Fruit fly (Drosophila melanogaster): ENCODE measurements around the gene MESR3.

DNA sequence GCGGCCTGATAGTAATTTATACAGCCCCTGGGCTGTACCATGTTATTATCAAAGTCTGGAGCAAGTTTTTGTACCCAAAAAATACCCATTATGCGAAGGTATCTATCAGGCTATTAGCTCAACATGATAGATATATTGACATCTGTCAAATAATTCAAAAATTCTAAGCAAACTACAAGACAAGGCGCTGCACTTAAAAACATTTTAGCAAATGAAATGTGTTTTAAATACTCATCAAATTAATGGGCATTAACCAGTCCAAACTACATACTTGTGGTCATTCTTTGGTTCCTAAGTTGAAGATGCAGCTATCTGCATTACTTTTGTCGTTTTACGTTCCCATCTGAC lies 36.2 kb downstream of the MESR3 start:
- TF ChIP-seq lola (GFP tag; optimal IDR thresholded peaks at IDR 0.05), result no peak
- TF ChIP-seq fru (GFP tag; optimal IDR thresholded peaks at IDR 0.05), result peak; percentile 93
- peak; percentile 97 for TF ChIP-seq h (GFP tag; optimal IDR thresholded peaks at IDR 0.05)
- peak; percentile 80 for TF ChIP-seq Sp1 (GFP tag; optimal IDR thresholded peaks at IDR 0.05)
- peak; percentile 92 for TF ChIP-seq ey (GFP tag; optimal IDR thresholded peaks at IDR 0.05)
- no peak for TF ChIP-seq Dif (GFP tag; optimal IDR thresholded peaks at IDR 0.05; ENCODE audit: partially characterized antibody)
- TF ChIP-seq CrebA (GFP tag; optimal IDR thresholded peaks at IDR 0.05; ENCODE audit: borderline replicate concordance), result no peak
- peak; percentile 89 for TF ChIP-seq br (GFP tag; optimal IDR thresholded peaks at IDR 0.05)
- TF ChIP-seq OdsH (GFP tag; optimal IDR thresholded peaks at IDR 0.05), result peak; percentile 91
- no peak for TF ChIP-seq usp (GFP tag; optimal IDR thresholded peaks at IDR 0.05)
- TF ChIP-seq Dfd (GFP tag; optimal IDR thresholded peaks at IDR 0.05), result no peak
- no peak for TF ChIP-seq N (GFP tag; optimal IDR thresholded peaks at IDR 0.05)

Measured in whole organism, wandering third instar larva.